Worm (Caenorhabditis elegans) whole organism, L1 larva: Measurements from ENCODE around the gene F20C5.11.
"Not testable (repeated sequence)": the region's sequence is repeated elsewhere in the genome, so short reads cannot be mapped to it uniquely, and the experiment has no call there.

Source experiments
- C16A3.4 ChIP-seq: fragments of 150-350 bp; optimal IDR thresholded peaks from 2 replicates; lab custom pipeline; 2014; ENCODE audit warnings: missing biosample characterization, missing genetic modification characterization
- elt-3 ChIP-seq, 6 experiments: fragments of 150-350 bp in 1 of 6; sonication (generic microtip); optimal IDR thresholded peaks; 2 replicates each; lab custom pipeline; 2017 to 2018; ENCODE audit warnings: missing biosample characterization in 6 of 6, missing genetic modification characterization in 6 of 6, inconsistent platforms in 1 of 6
- nhr-28 ChIP-seq: fragments of 150-350 bp; optimal IDR thresholded peaks from 2 replicates; lab custom pipeline; 2014; ENCODE audit warnings: missing biosample characterization, missing genetic modification characterization
- unc-62 ChIP-seq: fragments of 150-350 bp; optimal IDR thresholded peaks from 2 replicates; lab custom pipeline; 2014; ENCODE audit warnings: missing biosample characterization, missing genetic modification reagents, missing genetic modification characterization
- xbp-1 ChIP-seq: sonication (generic microtip); optimal IDR thresholded peaks from 2 replicates; lab custom pipeline; 2016; ENCODE audit warnings: missing genetic modification characterization, missing compliant biosample characterization
- ztf-11 ChIP-seq, 2 experiments: sonication (generic microtip); optimal IDR thresholded peaks; 2 replicates each; lab custom pipeline; 2016 to 2017; ENCODE audit warnings: missing genetic modification characterization in 2 of 2, missing biosample characterization in 1 of 2, missing compliant biosample characterization in 1 of 2

DNA sequence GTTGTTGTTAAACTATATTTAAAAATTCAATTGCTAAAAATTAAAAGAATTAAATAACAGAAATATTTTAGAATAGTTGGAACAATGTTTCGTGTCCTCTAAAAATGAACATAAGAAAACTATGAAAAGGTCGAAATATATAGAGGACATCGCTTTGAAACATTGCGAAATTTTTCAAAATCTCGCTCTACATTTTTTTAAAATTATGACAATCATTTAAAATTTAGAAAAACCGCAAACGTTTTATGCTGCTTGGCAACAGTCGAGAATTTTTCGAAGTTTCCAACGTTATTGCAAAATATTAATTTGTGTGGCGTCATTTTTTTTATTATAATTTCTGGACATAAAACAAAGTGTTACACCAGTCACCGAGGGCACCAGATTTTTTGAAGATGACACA, 46.8 kb downstream of the F20C5.11 start, which contains the start of the genes parg-2 and ipla-5:
- TF ChIP-seq nhr-28 (tag; lab: Kevin White, UChicago); xbp-1; unc-62 (GFP tag; lab: Kevin White, UChicago); elt-3 (tag; optimal IDR thresholded peaks at IDR 0.05; lab: Kevin White, UChicago); ztf-11 (tag; optimal IDR thresholded peaks at IDR 0.05; lab: Kevin White, UChicago); C16A3.4 (tag; lab: Kevin White, UChicago): not testable (repeated sequence)
